Fruit fly (Drosophila melanogaster): Measurements from ENCODE around the gene CG16964.

dm6 chr2L:11902483-11902882 is 45.3 kb upstream of the CG16964 start:
- TF ChIP-seq CG7045 (GFP tag; optimal IDR thresholded peaks at IDR 0.05) (no peak), ovo (GFP tag; optimal IDR thresholded peaks at IDR 0.05) (no peak), CG14711 (tag; optimal IDR thresholded peaks at IDR 0.05) (no peak), CG11617 (GFP tag; optimal IDR thresholded peaks at IDR 0.05) (no peak), CG12768 (GFP tag; optimal IDR thresholded peaks at IDR 0.05) (no peak), kay (GFP tag; ENCODE audit: borderline replicate concordance) (no peak), Mnt (GFP tag; optimal IDR thresholded peaks at IDR 0.05) (no peak), tj (GFP tag; optimal IDR thresholded peaks at IDR 0.05) (no peak), bab1 (GFP tag; optimal IDR thresholded peaks at IDR 0.05) (no peak), CG7101 (tag; optimal IDR thresholded peaks at IDR 0.05) (no peak)

Measured in whole organism, adult.